Fruit fly (Drosophila melanogaster): ENCODE results near the gene ImpE2.

The ImpE2 gene

DNA sequence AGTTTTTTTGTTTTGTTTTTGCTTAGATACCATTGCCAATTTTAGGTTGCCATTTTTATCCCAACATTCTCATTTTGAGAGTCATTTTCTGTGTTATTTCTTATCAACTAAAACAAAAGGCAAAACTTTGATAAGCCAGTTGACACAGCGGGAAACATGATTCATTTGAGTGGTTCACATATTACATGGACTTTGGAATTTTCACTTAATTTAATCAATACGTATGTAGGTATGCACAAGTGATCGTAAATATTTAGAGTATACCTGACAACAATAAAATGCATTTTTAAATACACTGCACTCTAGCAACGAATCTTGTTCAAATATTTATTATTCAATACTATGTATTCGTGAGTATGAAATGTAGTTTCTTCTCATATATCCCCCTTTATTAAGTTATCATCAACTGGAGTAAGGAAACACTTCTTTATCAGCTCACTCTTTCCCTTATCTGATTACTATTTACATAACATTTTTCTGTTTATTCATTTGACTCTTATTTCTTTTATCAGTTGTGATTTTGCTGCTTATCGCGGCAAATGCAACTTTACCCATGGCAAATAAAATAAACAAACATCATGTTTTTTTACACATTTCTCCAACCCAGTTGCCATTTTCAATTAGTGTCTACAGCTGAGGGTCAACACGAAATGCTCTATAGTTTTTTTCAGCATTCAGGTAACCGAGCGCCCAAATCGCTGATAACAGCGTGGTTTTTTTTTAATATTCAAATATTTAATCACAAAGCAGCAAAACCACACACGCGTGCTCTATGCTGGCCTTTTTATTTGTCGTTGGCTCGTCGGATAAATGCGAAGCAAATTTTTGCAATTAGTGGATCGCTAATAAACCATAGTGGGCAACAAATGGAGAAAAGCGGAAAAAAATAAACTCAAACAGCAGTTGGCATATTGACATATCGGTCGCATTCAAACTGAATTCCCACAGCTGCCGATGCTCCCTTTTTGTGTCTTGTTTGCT lies 6.3 kb upstream of the ImpE2 start (continued):
- TF ChIP-seq Tbp (GFP tag; optimal IDR thresholded peaks at IDR 0.05) (no peak), sim (GFP tag; IDR thresholded peaks at IDR 0.05) (no peak), CG2120 (GFP tag; optimal IDR thresholded peaks at IDR 0.05) (peak; percentile 21), CrebB (tag; optimal IDR thresholded peaks at IDR 0.05) (peak; percentile 36), p53 (GFP tag; optimal IDR thresholded peaks at IDR 0.05) (no peak), wdn (GFP tag; IDR thresholded peaks at IDR 0.05) (no peak), CG14014 (GFP tag; IDR thresholded peaks at IDR 0.05) (no peak), CG11398 (GFP tag; optimal IDR thresholded peaks at IDR 0.05) (no peak), CG12071 (GFP tag; optimal IDR thresholded peaks at IDR 0.05) (peak; percentile 32), CG3838 (GFP tag; optimal IDR thresholded peaks at IDR 0.05) (no peak), CG4854 (GFP tag; optimal IDR thresholded peaks at IDR 0.05) (no peak), toy (GFP tag; IDR thresholded peaks at IDR 0.05) (no peak), CG9609 (GFP tag; optimal IDR thresholded peaks at IDR 0.05) (no peak), CG32532 (GFP tag; IDR thresholded peaks at IDR 0.05) (no peak), seq (GFP tag; IDR thresholded peaks at IDR 0.05) (0 out of 2 replicates have a peak, but pooled peaks have one; percentile 15), CG7963 (GFP tag; IDR thresholded peaks at IDR 0.05; ENCODE audit: partially characterized antibody) (no peak), D19B (GFP tag; optimal IDR thresholded peaks at IDR 0.05) (no peak), CG10543 (GFP tag; optimal IDR thresholded peaks at IDR 0.05) (peak; percentile 14), fu2 (GFP tag; optimal IDR thresholded peaks at IDR 0.05) (no peak), zen2 (GFP tag; IDR thresholded peaks at IDR 0.05; ENCODE audit: partially characterized antibody) (no peak), oc (tag; optimal IDR thresholded peaks at IDR 0.05) (no peak), CG14667 (GFP tag; IDR thresholded peaks at IDR 0.05) (no peak), ato (GFP tag; IDR thresholded peaks at IDR 0.05; ENCODE audit: partially characterized antibody) (no peak), Chrac-16 (GFP tag; optimal IDR thresholded peaks at IDR 0.05) (no peak), CG2202 (tag; optimal IDR thresholded peaks at IDR 0.05) (peak; percentile 8), sens-2 (GFP tag; IDR thresholded peaks at IDR 0.05) (no peak), inv (GFP tag; IDR thresholded peaks at IDR 0.05; ENCODE audit: partially characterized antibody) (no peak), CG1233 (GFP tag; optimal IDR thresholded peaks at IDR 0.05) (peak; percentile 25), CG1529 (GFP tag; optimal IDR thresholded peaks at IDR 0.05) (no peak), CG10321 (GFP tag; IDR thresholded peaks at IDR 0.05) (no peak), zf30C (GFP tag; optimal IDR thresholded peaks at IDR 0.05) (no peak), yki (optimal IDR thresholded peaks at IDR 0.05) (no peak), CG12744 (GFP tag; optimal IDR thresholded peaks at IDR 0.05) (peak; percentile 37), pros (GFP tag; optimal IDR thresholded peaks at IDR 0.05) (no peak), sr (GFP tag; IDR thresholded peaks at IDR 0.05) (no peak), CG4328 (GFP tag; optimal IDR thresholded peaks at IDR 0.05) (no peak), CHES-1-like (GFP tag; optimal IDR thresholded peaks at IDR 0.05) (no peak), CG32772 (GFP tag; IDR thresholded peaks at IDR 0.05) (no peak), CG10959 (GFP tag; IDR thresholded peaks at IDR 0.05) (no peak), z (GFP tag; IDR thresholded peaks at IDR 0.05) (0 out of 3 replicates have a peak, but pooled peaks have one; percentile 33), Abd-B (GFP tag; optimal IDR thresholded peaks at IDR 0.05) (no peak), psq (GFP tag; optimal IDR thresholded peaks at IDR 0.05) (no peak), Eip74EF (GFP tag; optimal IDR thresholded peaks at IDR 0.05) (peak in 1 of 2 experiments; percentile 9), CG15696 (tag; optimal IDR thresholded peaks at IDR 0.05) (peak; percentile 84), sc (optimal IDR thresholded peaks at IDR 0.05) (no peak), sc (GFP tag; optimal IDR thresholded peaks at IDR 0.05) (no peak), lilli (GFP tag; optimal IDR thresholded peaks at IDR 0.05) (peak; percentile 15), CG7987 (GFP tag; optimal IDR thresholded peaks at IDR 0.05) (peak; percentile 3), Dek (tag; optimal IDR thresholded peaks at IDR 0.05) (peak; percentile 1)

Measured in whole organism, embryonic.